Fruit fly (Drosophila melanogaster) whole organism: Measurements from ENCODE around the gene CG4669.

ENCODE experiments used
- CG8478 ChIP-seq: fragments of >200 bp; optimal IDR thresholded peaks from 2 replicates; lab custom pipeline; 2018; ENCODE audit warnings: inconsistent platforms
- Dll ChIP-seq: fragments of >200 bp; optimal IDR thresholded peaks from 2 replicates; lab custom pipeline; 2017
- EcR ChIP-seq, 2 experiments: fragments of >200 bp; optimal IDR thresholded peaks; 2 replicates each; lab custom pipeline; 2017; ENCODE audit warnings: missing biosample characterization in 2 of 2, missing genetic modification characterization in 2 of 2, missing genetic modification reagents in 2 of 2
- pan ChIP-seq: fragments of >200 bp; optimal IDR thresholded peaks from 2 replicates; lab custom pipeline; 2017
- psq ChIP-seq: fragments of >200 bp; optimal IDR thresholded peaks from 2 replicates; lab custom pipeline; 2017
- usp ChIP-seq: fragments of >200 bp; optimal IDR thresholded peaks from 2 replicates; lab custom pipeline; 2017; ENCODE audit warnings: missing biosample characterization, missing genetic modification characterization, mixed read lengths

DNA sequence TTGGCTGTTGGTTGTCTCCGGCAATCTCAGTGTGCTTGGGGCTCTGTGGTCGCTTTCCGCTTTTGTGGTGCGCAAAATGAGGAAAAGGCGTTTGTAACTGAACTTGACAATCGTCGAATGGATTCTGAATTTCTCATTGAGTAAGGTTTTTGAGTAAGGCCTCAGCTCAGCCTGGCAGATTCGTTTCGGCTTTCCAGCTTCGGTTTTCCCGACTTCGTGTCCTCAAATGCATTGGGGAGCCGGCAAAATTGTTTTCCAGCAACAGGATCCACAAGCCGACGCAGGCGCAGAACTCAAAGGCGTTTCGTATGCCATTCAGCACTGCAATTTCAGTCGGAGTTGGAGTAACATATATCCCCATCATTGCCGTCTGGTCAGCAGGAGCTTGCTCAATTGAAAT is 39.0 kb downstream of the CG4669 start:
- TF ChIP-seq psq, result no peak
- TF ChIP-seq pan (lab: Kevin White, UChicago), result no peak
- no peak for TF ChIP-seq usp (GFP tag; lab: Kevin White, UChicago)
- no peak for TF ChIP-seq CG8478 (lab: Kevin White, UChicago)
- no peak for TF ChIP-seq EcR (GFP tag; optimal IDR thresholded peaks at IDR 0.05; lab: Kevin White, UChicago)
- no peak for TF ChIP-seq Dll (lab: Kevin White, UChicago)
